Fruit fly (Drosophila melanogaster) whole organism, prepupa: ENCODE results near the gene CG43400.
A peak's percentile ranks its signal among the peaks of the same experiment; 100 is the strongest.

Experiments used
- Blimp-1 ChIP-seq: fragments of 200-800 bp; sonication (Bioruptor generic); optimal IDR thresholded peaks from 3 replicates; lab custom pipeline; 2017; ENCODE audit warnings: missing biosample characterization, missing genetic modification characterization, mild to moderate bottlenecking, moderate library complexity, missing genetic modification reagents
- CG10631 ChIP-seq: fragments of 200-800 bp; sonication (Bioruptor generic); optimal IDR thresholded peaks from 2 replicates; lab custom pipeline; 2016; ENCODE audit warnings: missing biosample characterization, missing genetic modification characterization
- CG11294 ChIP-seq: fragments of 200-800 bp; sonication (Bioruptor generic); IDR thresholded peaks from 2 replicates; pipeline ENCODE4 v1.3.6; 2022; ENCODE audit warnings: missing biosample characterization, missing genetic modification characterization
- CG11762 ChIP-seq: fragments of 200-800 bp; sonication (Bioruptor generic); optimal IDR thresholded peaks from 3 replicates; lab custom pipeline; 2016; ENCODE audit warnings: missing biosample characterization, missing genetic modification characterization; ENCODE audit not compliant: insufficient read depth
- CG31627 ChIP-seq: fragments of 200-800 bp; sonication (Bioruptor generic); optimal IDR thresholded peaks from 3 replicates; lab custom pipeline; 2016; ENCODE audit warnings: missing biosample characterization, missing genetic modification characterization
- CG32006 ChIP-seq: fragments of 200-800 bp; sonication (Bioruptor generic); optimal IDR thresholded peaks from 3 replicates; lab custom pipeline; 2017; ENCODE audit warnings: missing biosample characterization, mild to moderate bottlenecking, missing genetic modification characterization
- CG4318 ChIP-seq: fragments of 200-800 bp; sonication (Bioruptor generic); optimal IDR thresholded peaks from 3 replicates; lab custom pipeline; 2017; ENCODE audit warnings: missing biosample characterization, mild to moderate bottlenecking, missing genetic modification characterization
- CG6163 ChIP-seq: fragments of 200-800 bp; sonication (Bioruptor generic); IDR thresholded peaks from 3 replicates; pipeline ENCODE4 v1.3.6; 2022; ENCODE audit warnings: missing biosample characterization, missing genetic modification characterization
- CG6276 ChIP-seq: fragments of 200-800 bp; sonication (Bioruptor generic); optimal IDR thresholded peaks from 2 replicates; lab custom pipeline; 2017; ENCODE audit warnings: missing biosample characterization, mild to moderate bottlenecking, missing genetic modification characterization
- CG6854 ChIP-seq: fragments of 200-800 bp; sonication (Bioruptor generic); optimal IDR thresholded peaks from 2 replicates; lab custom pipeline; 2017; ENCODE audit warnings: missing biosample characterization, mild to moderate bottlenecking, missing genetic modification characterization
- CG7368 ChIP-seq: fragments of 200-800 bp; sonication (Bioruptor generic); optimal IDR thresholded peaks from 3 replicates; lab custom pipeline; 2016; ENCODE audit warnings: missing biosample characterization, missing genetic modification characterization
- CG8119 ChIP-seq: fragments of 200-800 bp; sonication (Bioruptor generic); IDR thresholded peaks from 3 replicates; pipeline ENCODE4 v1.3.6; 2022; ENCODE audit warnings: missing biosample characterization, missing genetic modification characterization
- CG8632 ChIP-seq: fragments of 200-800 bp; sonication (Bioruptor generic); optimal IDR thresholded peaks from 3 replicates; lab custom pipeline; 2016; ENCODE audit warnings: missing biosample characterization, missing genetic modification characterization
- CG9139 ChIP-seq: fragments of 200-800 bp; sonication (Bioruptor generic); optimal IDR thresholded peaks from 3 replicates; lab custom pipeline; 2017; ENCODE audit warnings: missing biosample characterization, mild to moderate bottlenecking, missing genetic modification characterization
- Eip93F ChIP-seq: fragments of 200-800 bp; sonication (Bioruptor generic); optimal IDR thresholded peaks from 2 replicates; lab custom pipeline; 2016; ENCODE audit warnings: missing biosample characterization, mild to moderate bottlenecking, missing genetic modification characterization
- Ets96B ChIP-seq: fragments of 200-800 bp; optimal IDR thresholded peaks from 2 replicates; lab custom pipeline; 2019; ENCODE audit warnings: missing biosample characterization, mild to moderate bottlenecking, missing genetic modification characterization, moderate library complexity
- Hr4 ChIP-seq: fragments of 200-800 bp; sonication (Bioruptor generic); optimal IDR thresholded peaks from 3 replicates; lab custom pipeline; 2016; ENCODE audit warnings: missing biosample characterization, missing genetic modification characterization
- OdsH ChIP-seq: fragments of 200-800 bp; sonication (Bioruptor generic); optimal IDR thresholded peaks from 3 replicates; lab custom pipeline; 2016; ENCODE audit warnings: missing biosample characterization, missing genetic modification characterization
- Smox ChIP-seq: fragments of 200-800 bp; sonication (Bioruptor generic); optimal IDR thresholded peaks from 3 replicates; lab custom pipeline; 2016; ENCODE audit warnings: missing biosample characterization, missing genetic modification characterization
- Sox102F ChIP-seq: fragments of 200-800 bp; sonication (Bioruptor generic); optimal IDR thresholded peaks from 2 replicates; lab custom pipeline; 2016; ENCODE audit warnings: missing biosample characterization, mild to moderate bottlenecking, missing genetic modification characterization
- Sox14 ChIP-seq: fragments of 200-800 bp; sonication (Bioruptor generic); optimal IDR thresholded peaks from 3 replicates; lab custom pipeline; 2016; ENCODE audit warnings: missing biosample characterization, missing genetic modification characterization
- Sox15 ChIP-seq: fragments of 200-800 bp; sonication (Bioruptor generic); optimal IDR thresholded peaks from 3 replicates; lab custom pipeline; 2016; ENCODE audit warnings: missing biosample characterization, missing genetic modification characterization
- acj6 ChIP-seq: fragments of 200-800 bp; sonication (Bioruptor generic); optimal IDR thresholded peaks from 3 replicates; lab custom pipeline; 2016; ENCODE audit warnings: missing biosample characterization, missing genetic modification characterization
- cyc ChIP-seq: fragments of 200-800 bp; sonication (Bioruptor generic); optimal IDR thresholded peaks from 3 replicates; lab custom pipeline; 2016; ENCODE audit warnings: missing biosample characterization, missing genetic modification characterization
- dac ChIP-seq: fragments of 200-800 bp; sonication (Bioruptor generic); optimal IDR thresholded peaks from 2 replicates; lab custom pipeline; 2017; ENCODE audit warnings: missing biosample characterization, mild to moderate bottlenecking, missing genetic modification characterization
- dsx ChIP-seq: fragments of 200-800 bp; optimal IDR thresholded peaks from 3 replicates; lab custom pipeline; 2019; ENCODE audit warnings: missing biosample characterization, mild to moderate bottlenecking, missing genetic modification characterization, moderate library complexity; ENCODE audit not compliant: poor library complexity, severe bottlenecking
- fd59A ChIP-seq: fragments of 200-800 bp; sonication (Bioruptor generic); optimal IDR thresholded peaks from 2 replicates; lab custom pipeline; 2017; ENCODE audit warnings: missing biosample characterization, mild to moderate bottlenecking, missing genetic modification characterization, missing genetic modification reagents
- salr ChIP-seq, 2 experiments: fragments of 200-800 bp; sonication (Bioruptor generic); optimal IDR thresholded peaks; 3 replicates each; lab custom pipeline; 2016 to 2018; ENCODE audit warnings: missing biosample characterization in 2 of 2, missing genetic modification characterization in 2 of 2, mild to moderate bottlenecking in 1 of 2
- ss ChIP-seq, 2 experiments: fragments of 200-800 bp; sonication (Bioruptor generic); optimal IDR thresholded peaks; 2 replicates in 1 of 2; 3 replicates in 1 of 2; lab custom pipeline; 2017 to 2018; ENCODE audit warnings: mild to moderate bottlenecking in 2 of 2, missing biosample characterization in 2 of 2, missing genetic modification characterization in 2 of 2, moderate library complexity in 1 of 2
- svp ChIP-seq: fragments of 200-800 bp; sonication (Bioruptor generic); peaks from one replicate; lab custom pipeline; 2016; ENCODE audit warnings: missing biosample characterization, missing genetic modification characterization
- vri ChIP-seq: fragments of 200-800 bp; sonication (Bioruptor generic); optimal IDR thresholded peaks from 3 replicates; lab custom pipeline; 2016; ENCODE audit warnings: missing biosample characterization, mild to moderate bottlenecking, missing genetic modification characterization

The CG43400 gene

DNA sequence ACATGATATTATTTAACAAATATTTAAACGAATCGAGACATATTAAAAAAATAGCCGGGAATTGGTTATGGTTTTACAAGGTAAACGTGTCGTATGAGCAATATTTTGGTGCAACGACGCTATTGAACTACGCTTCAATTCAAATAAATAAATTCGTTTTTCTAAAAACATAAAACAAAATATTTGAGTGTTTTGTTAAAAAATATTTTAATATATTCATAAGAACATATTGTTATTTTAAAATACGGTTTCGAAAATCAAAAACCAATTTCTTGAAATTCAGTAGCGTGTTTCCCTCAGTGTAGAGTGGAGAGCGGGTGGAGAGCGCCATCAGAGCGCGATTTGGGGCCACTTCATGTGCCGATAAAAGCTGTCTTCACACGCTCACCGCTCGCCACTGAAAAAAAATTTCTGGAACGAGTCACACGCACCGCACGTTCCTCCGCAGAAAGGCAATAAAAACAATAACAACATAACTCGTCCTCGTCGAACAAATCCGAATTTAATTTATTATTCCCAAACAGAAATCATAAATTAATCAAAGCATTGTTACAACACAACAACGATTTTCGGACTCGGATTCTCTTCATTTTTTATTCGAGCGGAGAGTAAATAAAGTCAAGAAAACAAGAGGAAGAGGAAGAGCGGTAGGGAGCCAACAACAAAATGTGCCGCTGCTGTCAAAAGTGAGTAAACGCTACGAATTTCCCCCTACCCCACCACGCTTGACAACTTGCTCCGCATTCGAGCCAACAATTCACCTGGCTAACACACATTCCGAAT, 45.0 kb downstream of the CG43400 start (continued):
- peak; percentile 87 for TF ChIP-seq CG11762
- peak; percentile 69 for TF ChIP-seq cyc (GFP tag; lab: Kevin White, UChicago)
- peak; percentile 84 for TF ChIP-seq Eip93F
- TF ChIP-seq CG8632 (GFP tag; lab: Kevin White, UChicago) = peak; percentile 89
- peak; percentile 92 for TF ChIP-seq acj6
- peak; percentile 86 for TF ChIP-seq CG6854
- peak; percentile 61 for TF ChIP-seq Sox14 (GFP tag; lab: Kevin White, UChicago)
- peak; percentile 83 for TF ChIP-seq Sox102F (GFP tag; lab: Kevin White, UChicago)
- TF ChIP-seq ss (GFP tag; optimal IDR thresholded peaks at IDR 0.05; lab: Kevin White, UChicago) = peak; percentile 81 to 90
- TF ChIP-seq OdsH = peak; percentile 93
- TF ChIP-seq CG32006 (GFP tag; lab: Kevin White, UChicago) = peak; percentile 97
- peak; percentile 84 for TF ChIP-seq dsx (GFP tag; lab: Kevin White, UChicago)
- TF ChIP-seq salr (GFP tag; optimal IDR thresholded peaks at IDR 0.05; lab: Kevin White, UChicago) = peak; percentile 53 to 95
- TF ChIP-seq CG6276 (GFP tag; lab: Kevin White, UChicago) = peak; percentile 94
- peak; percentile 74 for TF ChIP-seq CG31627 (GFP tag; lab: Kevin White, UChicago)
- peak; percentile 90 for TF ChIP-seq Sox15 (GFP tag; lab: Kevin White, UChicago)
- peak; percentile 80 for TF ChIP-seq Smox
- peak; percentile 92 for TF ChIP-seq CG4318 (GFP tag; lab: Kevin White, UChicago)
- TF ChIP-seq CG7368 (GFP tag; lab: Kevin White, UChicago) = peak; percentile 59
- TF ChIP-seq dac (GFP tag; lab: Kevin White, UChicago) = peak; percentile 83
- TF ChIP-seq Ets96B (tag; lab: Kevin White, UChicago) = peak; percentile 89
- peak; percentile 71 for TF ChIP-seq vri
- peak; percentile 51 for TF ChIP-seq CG11294
- peak; percentile 87; the same call in 2 of the 3 replicates for TF ChIP-seq CG8119 (GFP tag; lab: Robert Waterston, UW)

DNA sequence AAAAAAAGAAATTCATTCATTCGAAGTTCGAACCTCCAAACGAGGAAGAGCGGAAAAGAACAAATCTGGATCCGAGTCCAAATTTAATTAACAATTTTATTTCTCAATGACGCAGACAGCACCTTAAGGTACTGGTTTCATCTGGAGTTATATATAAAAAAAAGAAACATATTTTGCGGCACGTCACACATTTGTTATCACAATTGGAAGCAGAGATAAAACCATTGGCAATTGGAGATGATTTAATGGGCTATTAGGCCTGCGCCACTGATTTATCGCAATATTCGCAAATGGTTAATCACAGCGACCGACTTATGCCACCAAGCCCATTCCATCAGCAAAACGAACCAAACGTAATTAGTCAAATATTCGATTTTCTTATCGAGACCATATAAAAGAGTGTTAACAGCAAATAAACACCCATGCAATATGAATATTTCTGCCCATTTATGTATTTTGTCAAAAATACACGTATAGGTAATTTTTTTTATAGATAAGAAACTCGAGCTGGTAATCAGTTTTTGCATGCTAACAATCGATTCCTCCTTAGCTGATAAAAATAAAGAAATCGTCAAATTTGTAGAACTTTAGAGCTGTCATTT, 48.0 kb downstream of the CG43400 start:
- TF ChIP-seq acj6 (no peak), salr (GFP tag; optimal IDR thresholded peaks at IDR 0.05; lab: Kevin White, UChicago) (no peak), CG11294 (no peak), Smox (no peak), svp (GFP tag; lab: Kevin White, UChicago) (peak; percentile 52), vri (peak; percentile 70), CG11762 (no peak), CG10631 (no peak), Blimp-1 (GFP tag; lab: Kevin White, UChicago) (no peak), CG9139 (GFP tag; lab: Kevin White, UChicago) (no peak), fd59A (GFP tag; lab: Kevin White, UChicago) (no peak), CG6163 (GFP tag; lab: Robert Waterston, UW) (no peak), Hr4 (no peak)
